Worm (Caenorhabditis elegans): ENCODE data around the gene srd-55.
"Not testable (repeated sequence)": the region's sequence is repeated elsewhere in the genome, so short reads cannot be mapped to it uniquely, and the experiment has no call there.

Gene srd-55

ce11 chrII:7408192-7408591 is at the start of gene srd-55:
Gene srd-55, plus strand, starts transcription at chrII:7408492.
- TF ChIP-seq ama-1 (optimal IDR thresholded peaks at IDR 0.05) (no peak), ceh-16 (tag; optimal IDR thresholded peaks at IDR 0.05) (no peak), mab-5 (tag; optimal IDR thresholded peaks at IDR 0.05) (no peak), elt-1 (tag; optimal IDR thresholded peaks at IDR 0.05) (no peak), zag-1 (tag; optimal IDR thresholded peaks at IDR 0.05) (no peak), fos-1 (tag; optimal IDR thresholded peaks at IDR 0.05) (no peak), lin-39 (tag; optimal IDR thresholded peaks at IDR 0.05) (no peak), skn-1 (tag; optimal IDR thresholded peaks at IDR 0.05) (no peak), elt-3 (tag; optimal IDR thresholded peaks at IDR 0.05) (no peak), nhr-21 (tag; optimal IDR thresholded peaks at IDR 0.05) (no peak), nhr-12 (tag; optimal IDR thresholded peaks at IDR 0.05) (no peak), crh-2 (tag; optimal IDR thresholded peaks at IDR 0.05) (no peak)

- TF ChIP-seq ceh-16 (tag; optimal IDR thresholded peaks at IDR 0.05) (no peak), sma-9 (GFP tag; optimal IDR thresholded peaks at IDR 0.05) (peak; percentile 77), sma-9 (tag; optimal IDR thresholded peaks at IDR 0.05) (no peak), ZK546.5 (tag; optimal IDR thresholded peaks at IDR 0.05) (no peak), elt-1 (tag; optimal IDR thresholded peaks at IDR 0.05) (no peak), C34F6.9 (tag; optimal IDR thresholded peaks at IDR 0.05) (peak; percentile 63), nhr-21 (tag; optimal IDR thresholded peaks at IDR 0.05) (no peak), nhr-77 (tag; optimal IDR thresholded peaks at IDR 0.05) (no peak), nhr-10 (tag; optimal IDR thresholded peaks at IDR 0.05) (no peak), nhr-129 (tag; optimal IDR thresholded peaks at IDR 0.05) (peak; percentile 88), unc-55 (GFP tag; optimal IDR thresholded peaks at IDR 0.05) (peak; percentile 39), fos-1 (tag; optimal IDR thresholded peaks at IDR 0.05) (peak; percentile 88), skn-1 (tag; optimal IDR thresholded peaks at IDR 0.05) (peak; percentile 99), R02D3.7 (tag; optimal IDR thresholded peaks at IDR 0.05) (no peak), crh-2 (tag; optimal IDR thresholded peaks at IDR 0.05) (peak; percentile 75), lin-13 (GFP tag; optimal IDR thresholded peaks at IDR 0.05) (no peak), snpc-4 (tag; optimal IDR thresholded peaks at IDR 0.05) (no peak), lsy-2 (tag; optimal IDR thresholded peaks at IDR 0.05) (peak in 1 of 2 experiments; percentile 46)
Measured at ce11 chrII:7363990-7364455, 44.3 kb upstream of the srd-55 start, which contains the start of gene msra-1. Gene msra-1, minus strand, starts transcription at chrII:7364040.

- TF ChIP-seq sma-3 (GFP tag; optimal IDR thresholded peaks at IDR 0.05), result no peak
- TF ChIP-seq elt-1 (tag; optimal IDR thresholded peaks at IDR 0.05), result no peak
- TF ChIP-seq Y55F3AM.14 (GFP tag; optimal IDR thresholded peaks at IDR 0.05), result no peak
- TF ChIP-seq nhr-25 (tag; optimal IDR thresholded peaks at IDR 0.05), result no peak
- TF ChIP-seq alr-1 (tag; optimal IDR thresholded peaks at IDR 0.05), result no peak
- TF ChIP-seq egl-27 (tag; optimal IDR thresholded peaks at IDR 0.05), result no peak
- TF ChIP-seq ztf-4 (tag; optimal IDR thresholded peaks at IDR 0.05), result no peak
- no peak for TF ChIP-seq unc-62 (GFP tag; optimal IDR thresholded peaks at IDR 0.05)
Measured at ce11 chrII:7368761-7369160, 39.5 kb upstream of the srd-55 start, which contains the start of gene F43E2.6. Gene F43E2.6, minus strand, starts transcription at chrII:7368861.

ce11 chrII:7370195-7370594 is 38.1 kb upstream of the srd-55 start, which contains the start of gene F43E2.11:
Gene F43E2.11, minus strand, starts transcription at chrII:7370295.
- TF ChIP-seq mbf-1 (tag; optimal IDR thresholded peaks at IDR 0.05); unc-62 (GFP tag; optimal IDR thresholded peaks at IDR 0.05); aly-2 (tag; optimal IDR thresholded peaks at IDR 0.05): not testable (repeated sequence)

ce11 chrII:7374143-7374542 is 34.1 kb upstream of the srd-55 start, which contains the start of the genes mtch-1 and rpb-4:
Gene mtch-1, minus strand, starts transcription at chrII:7374166.
Gene rpb-4, plus strand, starts transcription at chrII:7374495.
- TF ChIP-seq nhr-129 (tag; optimal IDR thresholded peaks at IDR 0.05) (peak; percentile 67), sma-9 (GFP tag; optimal IDR thresholded peaks at IDR 0.05) (peak; percentile 6), sma-9 (tag; optimal IDR thresholded peaks at IDR 0.05) (no peak), C34F6.9 (tag; optimal IDR thresholded peaks at IDR 0.05) (peak; percentile 54), sma-3 (GFP tag; optimal IDR thresholded peaks at IDR 0.05) (peak; percentile 18), fos-1 (tag; optimal IDR thresholded peaks at IDR 0.05) (peak; percentile 26), mab-5 (tag; optimal IDR thresholded peaks at IDR 0.05) (no peak), lin-11 (tag; optimal IDR thresholded peaks at IDR 0.05) (no peak), lsy-2 (tag; optimal IDR thresholded peaks at IDR 0.05) (peak in 1 of 2 experiments; percentile 61), unc-55 (GFP tag; optimal IDR thresholded peaks at IDR 0.05) (peak; percentile 71), ZK546.5 (tag; optimal IDR thresholded peaks at IDR 0.05) (no peak), crh-2 (tag; optimal IDR thresholded peaks at IDR 0.05) (peak; percentile 29), lin-13 (GFP tag; optimal IDR thresholded peaks at IDR 0.05) (peak; percentile 24)

Measured in whole organism, L2 larva.